Worm (Caenorhabditis elegans) whole organism, L2 larva: ENCODE results near the gene aexr-2.
A peak's percentile ranks its signal among the peaks of the same experiment; 100 is the strongest.

ENCODE experiments used
- C34F6.9 ChIP-seq: fragments of 150-350 bp; optimal IDR thresholded peaks from 2 replicates; lab custom pipeline; 2014; ENCODE audit warnings: missing biosample characterization, missing genetic modification characterization
- F13H6.1 ChIP-seq: sonication (generic microtip); optimal IDR thresholded peaks from 2 replicates; lab custom pipeline; 2016; ENCODE audit warnings: missing genetic modification characterization, missing compliant biosample characterization
- R02D3.7 ChIP-seq: fragments of 150-350 bp; optimal IDR thresholded peaks from 2 replicates; lab custom pipeline; 2014; ENCODE audit warnings: missing biosample characterization, missing genetic modification characterization
- Y55F3AM.14 ChIP-seq: fragments of 200-800 bp; sonication (Bioruptor generic); optimal IDR thresholded peaks from 2 replicates; lab custom pipeline; 2018; ENCODE audit warnings: mild to moderate bottlenecking, missing genetic modification characterization, missing compliant biosample characterization
- aly-2 ChIP-seq: fragments of 150-350 bp; optimal IDR thresholded peaks from 2 replicates; lab custom pipeline; 2014; ENCODE audit warnings: missing biosample characterization, missing genetic modification characterization
- ama-1 ChIP-seq: fragments of 150-350 bp; optimal IDR thresholded peaks from 2 replicates; lab custom pipeline; 2018; ENCODE audit warnings: inconsistent platforms
- blmp-1 ChIP-seq: sonication (generic microtip); optimal IDR thresholded peaks from 2 replicates; lab custom pipeline; 2017; ENCODE audit warnings: missing genetic modification characterization, mild to moderate bottlenecking, missing compliant biosample characterization, antibody characterized with exemption, moderate library complexity; ENCODE audit not compliant: insufficient read depth
- ceh-82 ChIP-seq: fragments of 150-350 bp; optimal IDR thresholded peaks from 2 replicates; lab custom pipeline; 2014; ENCODE audit warnings: missing biosample characterization, missing genetic modification characterization
- crh-2 ChIP-seq: sonication (generic microtip); optimal IDR thresholded peaks from 2 replicates; lab custom pipeline; 2017; ENCODE audit warnings: missing biosample characterization, missing genetic modification characterization
- egl-27 ChIP-seq: sonication (generic microtip); optimal IDR thresholded peaks from 3 replicates; lab custom pipeline; 2017; ENCODE audit warnings: missing biosample characterization, missing genetic modification reagents, missing genetic modification characterization
- fos-1 ChIP-seq: fragments of 150-350 bp; optimal IDR thresholded peaks from 2 replicates; lab custom pipeline; 2014; ENCODE audit warnings: missing biosample characterization, missing genetic modification characterization
- gmeb-1 ChIP-seq: fragments of 150-350 bp; optimal IDR thresholded peaks from 2 replicates; lab custom pipeline; 2014; ENCODE audit warnings: missing biosample characterization, missing genetic modification characterization
- lin-13 ChIP-seq: fragments of 150-350 bp; optimal IDR thresholded peaks from 2 replicates; lab custom pipeline; 2014; ENCODE audit warnings: missing biosample characterization, missing genetic modification reagents, missing genetic modification characterization
- lin-39 ChIP-seq: fragments of 150-350 bp; optimal IDR thresholded peaks from 2 replicates; lab custom pipeline; 2014; ENCODE audit warnings: missing biosample characterization, missing genetic modification reagents, missing genetic modification characterization
- lsy-2 ChIP-seq, 2 experiments: fragments of 150-350 bp in 1 of 2; sonication (generic microtip) in 1 of 2; optimal IDR thresholded peaks; 2 replicates each; lab custom pipeline; 2014 to 2017; ENCODE audit warnings: missing biosample characterization in 2 of 2, missing genetic modification characterization in 2 of 2
- mab-5 ChIP-seq: fragments of 150-350 bp; optimal IDR thresholded peaks from 2 replicates; lab custom pipeline; 2014; ENCODE audit warnings: missing biosample characterization, missing genetic modification characterization
- mbf-1 ChIP-seq: sonication (generic microtip); optimal IDR thresholded peaks from 2 replicates; lab custom pipeline; 2017; ENCODE audit warnings: missing biosample characterization, missing genetic modification characterization
- mdl-1 ChIP-seq, 2 experiments: fragments of 150-350 bp in 1 of 2; sonication (generic microtip) in 1 of 2; optimal IDR thresholded peaks; 2 replicates each; lab custom pipeline; 2017; ENCODE audit warnings: missing biosample characterization in 2 of 2, missing genetic modification characterization in 2 of 2
- nhr-11 ChIP-seq: fragments of 150-350 bp; optimal IDR thresholded peaks from 2 replicates; lab custom pipeline; 2014; ENCODE audit warnings: missing biosample characterization, missing genetic modification characterization
- nhr-12 ChIP-seq: fragments of 150-350 bp; optimal IDR thresholded peaks from 2 replicates; lab custom pipeline; 2014; ENCODE audit warnings: missing biosample characterization, missing genetic modification characterization
- nhr-129 ChIP-seq: fragments of 150-350 bp; optimal IDR thresholded peaks from 2 replicates; lab custom pipeline; 2014; ENCODE audit warnings: missing biosample characterization, missing genetic modification characterization
- nhr-21 ChIP-seq: fragments of 150-350 bp; optimal IDR thresholded peaks from 2 replicates; lab custom pipeline; 2014; ENCODE audit warnings: missing biosample characterization, missing genetic modification characterization
- nhr-237 ChIP-seq: fragments of 150-350 bp; optimal IDR thresholded peaks from 2 replicates; lab custom pipeline; 2014; ENCODE audit warnings: missing biosample characterization, missing genetic modification characterization
- nhr-25 ChIP-seq: fragments of 150-350 bp; sonication (generic microtip); optimal IDR thresholded peaks from 3 replicates; lab custom pipeline; 2014; ENCODE audit warnings: missing biosample characterization, missing genetic modification characterization
- nhr-6 ChIP-seq: fragments of 150-350 bp; optimal IDR thresholded peaks from 2 replicates; lab custom pipeline; 2014; ENCODE audit warnings: missing biosample characterization, missing genetic modification characterization
- nhr-77 ChIP-seq: fragments of 150-350 bp; optimal IDR thresholded peaks from 2 replicates; lab custom pipeline; 2014; ENCODE audit warnings: missing biosample characterization, missing genetic modification characterization
- skn-1 ChIP-seq: sonication (generic microtip); optimal IDR thresholded peaks from 2 replicates; lab custom pipeline; 2017; ENCODE audit warnings: missing biosample characterization, missing genetic modification characterization
- sma-3 ChIP-seq: sonication (generic microtip); optimal IDR thresholded peaks from 2 replicates; lab custom pipeline; 2016; ENCODE audit warnings: missing genetic modification reagents, missing genetic modification characterization, missing compliant biosample characterization
- sma-9 ChIP-seq, 2 experiments: fragments of 150-350 bp in 1 of 2; sonication (generic microtip) in 1 of 2; optimal IDR thresholded peaks; 2 replicates each; lab custom pipeline; 2014 to 2016; ENCODE audit warnings: missing genetic modification characterization in 2 of 2, mild to moderate bottlenecking in 1 of 2, missing biosample characterization in 1 of 2, missing compliant biosample characterization in 1 of 2, missing genetic modification reagents in 1 of 2, moderate library complexity in 1 of 2
- snpc-4 ChIP-seq: fragments of 150-350 bp; optimal IDR thresholded peaks from 2 replicates; lab custom pipeline; 2014; ENCODE audit warnings: missing biosample characterization, missing genetic modification characterization
- unc-39 ChIP-seq: fragments of 150-350 bp; optimal IDR thresholded peaks from 2 replicates; lab custom pipeline; 2014; ENCODE audit warnings: missing biosample characterization, missing genetic modification characterization
- unc-55 ChIP-seq: fragments of 150-350 bp; sonication (generic microtip); optimal IDR thresholded peaks from 3 replicates; lab custom pipeline; 2014; ENCODE audit warnings: missing biosample characterization, missing genetic modification reagents, missing genetic modification characterization
- zag-1 ChIP-seq: fragments of 150-350 bp; optimal IDR thresholded peaks from 2 replicates; lab custom pipeline; 2014; ENCODE audit warnings: missing biosample characterization, missing genetic modification characterization
- ztf-1 ChIP-seq: fragments of 200-800 bp; sonication (Bioruptor generic); conservative IDR thresholded peaks from 2 replicates; pipeline ENCODE4 v1.3.6; 2022; ENCODE audit warnings: missing genetic modification characterization, missing compliant biosample characterization
- ztf-11 ChIP-seq: sonication (generic microtip); optimal IDR thresholded peaks from 2 replicates; lab custom pipeline; 2017; ENCODE audit warnings: missing biosample characterization, missing genetic modification characterization
- ztf-4 ChIP-seq: fragments of 150-350 bp; optimal IDR thresholded peaks from 2 replicates; lab custom pipeline; 2014; ENCODE audit warnings: missing biosample characterization, missing genetic modification characterization

aexr-2 gene

DNA sequence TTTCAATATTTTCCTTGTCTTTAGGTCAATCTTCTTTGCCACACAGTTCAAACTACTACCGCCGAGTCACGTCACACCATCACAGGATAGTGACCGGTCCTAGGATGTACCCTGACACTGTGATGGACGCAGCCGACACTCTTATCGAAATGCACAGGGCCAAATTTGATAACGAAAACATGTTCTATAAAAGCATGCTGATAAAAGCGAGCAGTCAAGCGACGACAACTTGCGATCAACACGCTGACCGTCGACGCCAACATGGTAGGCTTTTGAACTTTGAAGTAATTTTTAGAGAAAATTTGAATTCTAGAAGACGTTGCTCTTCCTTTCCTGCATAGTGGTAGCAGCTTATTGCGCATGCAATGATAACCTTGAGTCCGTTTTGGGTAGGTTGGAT lies 24.3 kb downstream of the aexr-2 start, which contains the start of gene cpr-6:
cpr-6 (plus strand) TSS at position 217 of the 400 bp plus-strand sequence.
- peak; percentile 8 for TF ChIP-seq gmeb-1 (tag; lab: Kevin White, UChicago)
- no peak for TF ChIP-seq Y55F3AM.14 (GFP tag; lab: Kevin White, UChicago)
- TF ChIP-seq fos-1 (tag; lab: Kevin White, UChicago): peak; percentile 49
- peak; percentile 11 for TF ChIP-seq sma-9 (GFP tag; optimal IDR thresholded peaks at IDR 0.05; lab: Kevin White, UChicago)
- TF ChIP-seq sma-9 (tag; optimal IDR thresholded peaks at IDR 0.05; lab: Kevin White, UChicago): no peak
- TF ChIP-seq F13H6.1 (tag; lab: Kevin White, UChicago): peak; percentile 61
- TF ChIP-seq crh-2 (tag; lab: Kevin White, UChicago): peak; percentile 10
- TF ChIP-seq egl-27 (tag; lab: Kevin White, UChicago): no peak

ce11 chrX:6603098-6603497 lies 28.2 kb downstream of the aexr-2 start, which contains the start of gene F23G4.1:
F23G4.1 (minus strand) TSS chrX:6603198.
- TF ChIP-seq sma-3 (GFP tag; lab: Kevin White, UChicago): no peak
- no peak for TF ChIP-seq Y55F3AM.14 (GFP tag; lab: Kevin White, UChicago)
- no peak for TF ChIP-seq ztf-1 (GFP tag; lab: Robert Waterston, UW)
- no peak for TF ChIP-seq skn-1 (tag; lab: Kevin White, UChicago)
- TF ChIP-seq sma-9 (GFP tag; optimal IDR thresholded peaks at IDR 0.05; lab: Kevin White, UChicago): no peak
- TF ChIP-seq sma-9 (tag; optimal IDR thresholded peaks at IDR 0.05; lab: Kevin White, UChicago): no peak
- no peak for TF ChIP-seq zag-1
- TF ChIP-seq nhr-77: no peak
- no peak for TF ChIP-seq nhr-237 (tag; lab: Kevin White, UChicago)
- TF ChIP-seq ztf-4: no peak
- TF ChIP-seq mab-5 (tag; lab: Kevin White, UChicago): no peak
- TF ChIP-seq ceh-82 (tag; lab: Kevin White, UChicago): no peak

DNA sequence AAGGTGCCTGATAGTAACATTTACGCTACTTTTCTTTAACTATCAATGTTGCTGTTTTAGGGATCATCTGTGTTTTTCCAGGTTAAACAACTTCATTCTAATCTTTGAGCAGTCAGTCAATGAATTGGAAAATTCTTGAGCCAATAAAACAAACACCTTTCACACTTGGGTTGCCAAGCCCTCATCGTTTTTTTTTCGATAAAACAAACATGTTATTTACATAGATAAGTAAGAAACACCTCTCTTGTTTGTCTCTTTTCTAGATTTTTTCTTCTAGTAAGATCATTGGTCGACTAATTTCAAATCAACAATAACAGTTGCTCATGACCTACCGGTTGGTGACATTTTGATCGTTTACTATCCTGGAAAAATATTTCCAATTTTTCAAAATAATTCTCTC lies 29.4 kb downstream of the aexr-2 start:
- TF ChIP-seq ama-1 (lab: Kevin White, UChicago): no peak
- TF ChIP-seq nhr-25 (tag; lab: Kevin White, UChicago): no peak
- no peak for TF ChIP-seq mbf-1
- no peak for TF ChIP-seq lin-39 (tag; lab: Kevin White, UChicago)
- TF ChIP-seq fos-1 (tag; lab: Kevin White, UChicago): no peak
- no peak for TF ChIP-seq aly-2 (tag; lab: Kevin White, UChicago)
- TF ChIP-seq unc-55 (GFP tag; lab: Kevin White, UChicago): no peak
- TF ChIP-seq skn-1 (tag; lab: Kevin White, UChicago): no peak
- TF ChIP-seq ceh-82 (tag; lab: Kevin White, UChicago): no peak
- TF ChIP-seq nhr-129: no peak
- TF ChIP-seq unc-39 (tag; lab: Kevin White, UChicago): no peak
- TF ChIP-seq R02D3.7: no peak

DNA sequence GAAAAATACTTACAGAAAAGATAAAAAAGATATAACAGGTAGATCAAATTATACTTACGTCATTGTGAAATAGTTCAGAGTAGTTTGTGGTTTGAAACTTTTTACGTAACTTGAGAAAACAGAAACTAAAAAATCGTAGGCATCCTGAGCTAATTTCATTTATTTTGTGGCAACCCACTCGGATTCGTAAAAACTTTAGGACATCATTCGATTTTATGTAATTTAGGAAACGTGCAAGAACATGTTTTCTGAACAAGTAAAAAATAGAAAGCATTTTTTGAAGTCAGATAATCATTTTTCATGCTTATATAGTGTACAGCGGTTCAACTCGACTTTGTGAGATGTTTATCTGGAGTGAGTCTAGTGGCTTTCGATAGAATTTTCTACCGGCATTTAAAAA lies 32.6 kb downstream of the aexr-2 start, which contains the start of gene hic-1:
hic-1 (minus strand) TSS at position 101 of the 400 bp plus-strand sequence.
- TF ChIP-seq gmeb-1 (tag; lab: Kevin White, UChicago) (no peak), mab-5 (tag; lab: Kevin White, UChicago) (no peak)

DNA sequence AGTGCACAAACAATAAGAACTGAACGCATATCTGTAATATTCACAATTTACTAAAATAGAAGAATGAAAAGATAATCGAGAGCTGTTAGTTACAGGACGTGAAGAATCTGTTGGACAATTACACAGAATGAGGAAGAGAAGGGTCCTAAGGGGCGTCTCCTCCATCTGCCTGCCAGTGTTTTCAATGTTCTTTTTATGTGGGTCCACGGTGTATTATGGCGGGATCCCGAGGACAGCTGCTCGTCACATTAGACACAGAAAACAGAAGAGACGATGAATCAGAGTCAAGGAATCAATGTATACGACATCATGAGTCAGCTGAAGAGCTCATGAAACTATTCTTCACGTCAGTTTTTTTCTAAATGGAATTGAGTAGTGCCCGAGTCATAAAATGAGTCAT lies 34.2 kb downstream of the aexr-2 start, which contains the start of gene ttr-6:
ttr-6 (minus strand) TSS at position 33 of the 400 bp plus-strand sequence.
- TF ChIP-seq C34F6.9 (no peak), sma-9 (GFP tag; optimal IDR thresholded peaks at IDR 0.05; lab: Kevin White, UChicago) (peak; percentile 6), sma-9 (tag; optimal IDR thresholded peaks at IDR 0.05; lab: Kevin White, UChicago) (no peak), nhr-129 (peak; percentile 55), crh-2 (tag; lab: Kevin White, UChicago) (no peak), lsy-2 (tag; optimal IDR thresholded peaks at IDR 0.05; lab: Kevin White, UChicago) (peak in 1 of 2 experiments; percentile 16)
- TF ChIP-seq, all 48 proteins: peak for 3

ce11 chrX:6593178-6593786 lies 38.1 kb downstream of the aexr-2 start:
- TF ChIP-seq egl-27 (tag; lab: Kevin White, UChicago) (peak; percentile 70), ztf-4 (no peak), mbf-1 (no peak), mdl-1 (tag; optimal IDR thresholded peaks at IDR 0.05; lab: Kevin White, UChicago) (peak in 1 of 2 experiments; percentile 1), unc-55 (GFP tag; lab: Kevin White, UChicago) (peak; percentile 81), blmp-1 (tag; lab: Kevin White, UChicago) (no peak), crh-2 (tag; lab: Kevin White, UChicago) (peak; percentile 63), C34F6.9 (peak; percentile 29), lsy-2 (tag; optimal IDR thresholded peaks at IDR 0.05; lab: Kevin White, UChicago) (peak; percentile 35 to 70), nhr-77 (no peak), fos-1 (tag; lab: Kevin White, UChicago) (peak; percentile 46), sma-9 (GFP tag; optimal IDR thresholded peaks at IDR 0.05; lab: Kevin White, UChicago) (peak; percentile 83), sma-9 (tag; optimal IDR thresholded peaks at IDR 0.05; lab: Kevin White, UChicago) (no peak), ztf-1 (GFP tag; lab: Robert Waterston, UW) (no peak), nhr-12 (tag; lab: Kevin White, UChicago) (no peak), nhr-11 (peak; percentile 15), ztf-11 (tag; lab: Kevin White, UChicago) (no peak), skn-1 (tag; lab: Kevin White, UChicago) (peak; percentile 44), nhr-21 (tag; lab: Kevin White, UChicago) (peak; percentile 53), mab-5 (tag; lab: Kevin White, UChicago) (peak; percentile 29), lin-39 (tag; lab: Kevin White, UChicago) (no peak), snpc-4 (tag; lab: Kevin White, UChicago) (peak; percentile 40), nhr-6 (peak; percentile 25), nhr-129 (peak; percentile 91), lin-13 (GFP tag; lab: Kevin White, UChicago) (peak; percentile 61), gmeb-1 (tag; lab: Kevin White, UChicago) (peak; percentile 66), F13H6.1 (tag; lab: Kevin White, UChicago) (peak; percentile 81)
